Worm (Caenorhabditis elegans): ENCODE results near the gene smoc-1.
A peak's percentile ranks its signal among the peaks of the same experiment; 100 is the strongest.

Gene smoc-1

DNA sequence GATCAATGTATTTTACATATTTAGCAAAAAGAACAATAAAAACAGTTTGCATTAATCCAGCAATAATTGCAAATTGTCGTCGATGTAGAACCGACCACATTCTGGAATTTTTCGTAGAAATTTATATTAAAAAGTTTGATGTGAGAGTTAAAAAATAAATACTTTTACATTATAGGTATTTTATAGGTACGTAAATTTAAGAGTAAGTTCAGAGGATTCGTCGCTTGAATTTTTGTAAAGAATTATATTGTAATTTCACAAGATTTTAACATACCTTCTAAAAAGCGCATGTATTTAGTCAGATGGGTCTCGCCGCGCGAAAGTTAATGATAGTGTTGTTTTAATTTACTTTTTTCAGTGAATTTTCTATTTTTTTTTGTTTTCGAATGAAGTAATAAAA is 27.4 kb upstream of the smoc-1 start, which contains the start of gene rhr-2:
Gene rhr-2 (minus strand): TSS at position 101 of the 400 bp plus-strand sequence.
- TF ChIP-seq nhr-237 (tag; optimal IDR thresholded peaks at IDR 0.05): no peak

DNA sequence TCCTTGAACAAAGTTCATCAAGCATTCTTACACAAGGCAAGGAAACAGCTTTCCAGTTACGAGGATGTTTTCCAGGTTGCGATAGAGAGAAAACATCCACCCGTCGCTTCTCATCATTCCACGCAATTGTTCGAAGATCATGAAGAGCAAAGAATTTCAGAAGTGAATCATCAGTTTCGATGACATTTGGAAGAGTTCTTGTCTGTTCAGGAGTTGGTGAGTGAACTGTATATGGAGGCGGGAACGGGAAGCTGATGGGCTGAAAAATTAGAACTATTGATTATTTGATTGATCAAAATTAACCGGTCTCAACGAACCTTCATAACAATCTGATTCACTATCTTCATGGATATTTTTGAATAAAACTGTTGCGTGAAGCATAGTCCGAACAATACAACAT is 25.4 kb upstream of the smoc-1 start:
- TF ChIP-seq nhr-11 (tag; optimal IDR thresholded peaks at IDR 0.05) (no peak), zag-1 (tag; optimal IDR thresholded peaks at IDR 0.05) (no peak), egl-27 (tag; optimal IDR thresholded peaks at IDR 0.05) (no peak), ama-1 (optimal IDR thresholded peaks at IDR 0.05) (no peak), tbx-2 (tag; optimal IDR thresholded peaks at IDR 0.05) (no peak), elt-3 (tag; optimal IDR thresholded peaks at IDR 0.05) (no peak), mdl-1 (tag; optimal IDR thresholded peaks at IDR 0.05) (no peak), lin-39 (tag; optimal IDR thresholded peaks at IDR 0.05) (no peak), ztf-11 (tag; optimal IDR thresholded peaks at IDR 0.05) (no peak), fos-1 (tag; optimal IDR thresholded peaks at IDR 0.05) (no peak), eor-1 (tag; optimal IDR thresholded peaks at IDR 0.05) (no peak), unc-62 (GFP tag; optimal IDR thresholded peaks at IDR 0.05) (no peak)

DNA sequence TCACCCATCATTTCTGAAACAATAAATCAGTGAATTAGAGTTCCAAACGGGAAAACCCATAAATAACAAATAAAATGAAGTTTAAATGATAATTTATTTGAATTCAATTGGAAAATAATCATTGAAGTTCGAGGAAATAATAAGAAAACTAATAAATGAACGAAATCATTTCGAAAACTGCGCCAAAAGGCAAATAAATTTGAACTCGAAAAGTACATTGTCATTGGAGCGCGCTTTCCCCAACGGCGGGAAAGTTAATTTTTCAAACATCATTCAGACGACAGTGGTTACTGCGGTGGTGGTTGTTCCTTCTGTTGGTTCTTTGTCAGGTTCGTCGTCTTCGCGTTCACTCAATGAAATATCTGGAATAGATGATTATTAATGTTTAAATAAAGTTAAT is 24.0 kb upstream of the smoc-1 start, which contains the start of gene npp-22:
Gene npp-22 (minus strand): TSS at position 13 of the 400 bp plus-strand sequence.
- TF ChIP-seq ztf-11 (tag; optimal IDR thresholded peaks at IDR 0.05) (no peak), elt-3 (tag; optimal IDR thresholded peaks at IDR 0.05) (no peak), ama-1 (optimal IDR thresholded peaks at IDR 0.05) (no peak), elt-2 (tag; optimal IDR thresholded peaks at IDR 0.05) (peak; percentile 10), ZK546.5 (tag; optimal IDR thresholded peaks at IDR 0.05) (no peak), ceh-82 (tag; optimal IDR thresholded peaks at IDR 0.05) (no peak), nhr-237 (tag; optimal IDR thresholded peaks at IDR 0.05) (no peak), sea-2 (GFP tag; optimal IDR thresholded peaks at IDR 0.05) (no peak), mdl-1 (tag; optimal IDR thresholded peaks at IDR 0.05) (no peak), nhr-28 (tag; optimal IDR thresholded peaks at IDR 0.05) (no peak), lin-39 (tag; optimal IDR thresholded peaks at IDR 0.05) (no peak), unc-39 (tag; optimal IDR thresholded peaks at IDR 0.05) (no peak), hmg-11 (tag; optimal IDR thresholded peaks at IDR 0.05) (no peak), zag-1 (tag; optimal IDR thresholded peaks at IDR 0.05) (no peak), egl-27 (tag; optimal IDR thresholded peaks at IDR 0.05) (no peak), unc-62 (GFP tag; optimal IDR thresholded peaks at IDR 0.05) (no peak), nhr-11 (tag; optimal IDR thresholded peaks at IDR 0.05) (no peak), jun-1 (tag; optimal IDR thresholded peaks at IDR 0.05) (no peak), lin-15B (tag; optimal IDR thresholded peaks at IDR 0.05) (peak; percentile 80), aly-2 (tag; optimal IDR thresholded peaks at IDR 0.05) (no peak), ztf-4 (tag; optimal IDR thresholded peaks at IDR 0.05) (no peak), fkh-10 (GFP tag; optimal IDR thresholded peaks at IDR 0.05) (no peak), nfya-1 (tag; optimal IDR thresholded peaks at IDR 0.05; ENCODE audit: insufficient read depth) (peak; percentile 67), fos-1 (tag; optimal IDR thresholded peaks at IDR 0.05) (no peak), egl-5 (tag; optimal IDR thresholded peaks at IDR 0.05) (peak; percentile 42), tbx-2 (tag; optimal IDR thresholded peaks at IDR 0.05) (no peak), ceh-9 (tag; optimal IDR thresholded peaks at IDR 0.05) (no peak), ceh-16 (tag; optimal IDR thresholded peaks at IDR 0.05) (no peak), eor-1 (tag; optimal IDR thresholded peaks at IDR 0.05) (no peak), elt-1 (tag; optimal IDR thresholded peaks at IDR 0.05) (no peak), fkh-2 (tag; optimal IDR thresholded peaks at IDR 0.05) (no peak), nhr-25 (tag; optimal IDR thresholded peaks at IDR 0.05) (peak; percentile 50), nhr-67 (tag; optimal IDR thresholded peaks at IDR 0.05) (no peak), nhr-12 (tag; optimal IDR thresholded peaks at IDR 0.05) (no peak), daf-12 (tag; optimal IDR thresholded peaks at IDR 0.05) (peak; percentile 51), snpc-4 (tag; optimal IDR thresholded peaks at IDR 0.05) (peak; percentile 69), nhr-23 (tag; optimal IDR thresholded peaks at IDR 0.05) (peak; percentile 73), pqm-1 (tag; optimal IDR thresholded peaks at IDR 0.05) (no peak)

DNA sequence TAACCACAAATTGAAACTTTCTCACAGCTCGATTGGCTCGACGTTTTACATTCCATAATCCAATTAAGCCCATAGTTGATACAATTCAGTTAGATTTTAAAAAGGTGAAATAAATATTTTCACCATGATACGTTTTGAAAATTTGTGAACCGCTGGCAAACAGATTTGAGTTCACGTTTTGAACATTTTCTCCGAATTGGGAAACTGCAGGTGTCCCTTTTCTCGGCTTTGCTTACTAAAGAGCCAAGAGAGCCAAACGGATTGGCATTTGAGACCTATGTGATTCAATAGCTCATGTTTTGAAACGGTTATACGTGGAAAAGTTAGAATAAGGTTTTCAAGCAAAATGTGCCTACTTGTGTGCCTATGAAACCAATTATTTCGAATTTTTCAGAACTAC is 20.6 kb upstream of the smoc-1 start, which contains the start of gene spe-42:
Gene spe-42 (minus strand): TSS at position 101 of the 400 bp plus-strand sequence.
- TF ChIP-seq ceh-28 (tag; optimal IDR thresholded peaks at IDR 0.05): no peak
- TF ChIP-seq skn-1 (tag; optimal IDR thresholded peaks at IDR 0.05): no peak
- TF ChIP-seq nfya-1 (tag; optimal IDR thresholded peaks at IDR 0.05; ENCODE audit: insufficient read depth): no peak
- TF ChIP-seq nhr-77 (tag; optimal IDR thresholded peaks at IDR 0.05): no peak
- no peak for TF ChIP-seq nhr-76 (tag; optimal IDR thresholded peaks at IDR 0.05)
- TF ChIP-seq snpc-4 (tag; optimal IDR thresholded peaks at IDR 0.05): no peak
- no peak for TF ChIP-seq fkh-2 (tag; optimal IDR thresholded peaks at IDR 0.05)
- TF ChIP-seq sea-2 (GFP tag; optimal IDR thresholded peaks at IDR 0.05): no peak
- TF ChIP-seq nhr-25 (tag; optimal IDR thresholded peaks at IDR 0.05): no peak
- no peak for TF ChIP-seq fkh-10 (GFP tag; optimal IDR thresholded peaks at IDR 0.05)
- TF ChIP-seq elt-1 (tag; optimal IDR thresholded peaks at IDR 0.05): no peak
- no peak for TF ChIP-seq lsy-12 (tag; optimal IDR thresholded peaks at IDR 0.05)
- no peak for TF ChIP-seq R02D3.7 (tag; optimal IDR thresholded peaks at IDR 0.05)
- no peak for TF ChIP-seq unc-62 (GFP tag; optimal IDR thresholded peaks at IDR 0.05)
- TF ChIP-seq ceh-9 (tag; optimal IDR thresholded peaks at IDR 0.05): no peak
